Fruit fly (Drosophila melanogaster) whole organism, pupa: ENCODE data around the gene Pcyt2.

ENCODE experiments used
- CG10348 ChIP-seq: fragments of 200-800 bp; sonication (Bioruptor generic); IDR thresholded peaks from 2 replicates; pipeline ENCODE4 v1.3.6; 2022; ENCODE audit warnings: missing biosample characterization, missing genetic modification characterization
- CG12605 ChIP-seq: fragments of 200-800 bp; sonication (Bioruptor generic); IDR thresholded peaks from 2 replicates; pipeline ENCODE4 v1.3.6; 2022; ENCODE audit warnings: missing biosample characterization, missing genetic modification characterization
- CG13204 ChIP-seq: fragments of 200-800 bp; sonication (Bioruptor generic); optimal IDR thresholded peaks from 2 replicates; lab custom pipeline; 2018; ENCODE audit warnings: missing biosample characterization, mild to moderate bottlenecking, missing genetic modification characterization, moderate library complexity
- CG14655 ChIP-seq: fragments of 200-800 bp; sonication (Bioruptor generic); optimal IDR thresholded peaks from 3 replicates; lab custom pipeline; 2017; ENCODE audit warnings: mild to moderate bottlenecking, missing biosample characterization, missing genetic modification reagents, missing genetic modification characterization
- CG15710 ChIP-seq: fragments of 200-800 bp; sonication (Bioruptor generic); optimal IDR thresholded peaks from 2 replicates; lab custom pipeline; 2018; ENCODE audit warnings: missing biosample characterization, mild to moderate bottlenecking, missing genetic modification characterization, moderate library complexity
- CG17806 ChIP-seq: fragments of 200-800 bp; sonication (Bioruptor generic); optimal IDR thresholded peaks from 2 replicates; lab custom pipeline; 2018; ENCODE audit warnings: missing biosample characterization, mild to moderate bottlenecking, missing genetic modification characterization, moderate library complexity
- CG32121 ChIP-seq: fragments of 200-800 bp; sonication (Bioruptor generic); IDR thresholded peaks from 2 replicates; pipeline ENCODE4 v1.3.6; 2022; ENCODE audit warnings: missing biosample characterization, missing genetic modification characterization
- CG34367 ChIP-seq: fragments of 200-800 bp; sonication (Bioruptor generic); optimal IDR thresholded peaks from 2 replicates; lab custom pipeline; 2018; ENCODE audit warnings: missing biosample characterization, mild to moderate bottlenecking, missing genetic modification characterization
- CG4496 ChIP-seq: fragments of 200-800 bp; sonication (Bioruptor generic); IDR thresholded peaks from 3 replicates; pipeline ENCODE4 v1.3.6; 2022; ENCODE audit warnings: missing biosample characterization, missing genetic modification characterization
- CG8159 ChIP-seq: fragments of 200-800 bp; sonication (Bioruptor generic); optimal IDR thresholded peaks from 3 replicates; lab custom pipeline; 2018; ENCODE audit warnings: missing biosample characterization, mild to moderate bottlenecking, missing genetic modification characterization, moderate library complexity
- CG8301 ChIP-seq: fragments of 200-800 bp; sonication (Bioruptor generic); optimal IDR thresholded peaks from 2 replicates; lab custom pipeline; 2018; ENCODE audit warnings: missing biosample characterization, mild to moderate bottlenecking, missing genetic modification characterization
- CG9948 ChIP-seq: fragments of 200-800 bp; sonication (Bioruptor generic); optimal IDR thresholded peaks from 2 replicates; lab custom pipeline; 2018; ENCODE audit warnings: missing biosample characterization, mild to moderate bottlenecking, missing genetic modification characterization, moderate library complexity
- D1 ChIP-seq: fragments of 200-800 bp; sonication (Bioruptor generic); optimal IDR thresholded peaks from 2 replicates; lab custom pipeline; 2018; ENCODE audit warnings: missing biosample characterization, mild to moderate bottlenecking, missing genetic modification characterization, moderate library complexity
- EcR ChIP-seq: fragments of 200-800 bp; sonication (Bioruptor generic); optimal IDR thresholded peaks from 3 replicates; lab custom pipeline; 2019; ENCODE audit warnings: missing biosample characterization, missing genetic modification characterization, mild to moderate bottlenecking, moderate library complexity, missing genetic modification reagents
- Ets98B ChIP-seq: fragments of 200-800 bp; sonication (Bioruptor generic); IDR thresholded peaks from 2 replicates; pipeline ENCODE4 v1.3.6; 2022; ENCODE audit warnings: missing biosample characterization, missing genetic modification characterization
- Pif1A ChIP-seq: fragments of 200-800 bp; sonication (Bioruptor generic); optimal IDR thresholded peaks from 3 replicates; lab custom pipeline; 2016; ENCODE audit warnings: missing biosample characterization, missing genetic modification characterization
- Pif1B ChIP-seq: fragments of 200-800 bp; sonication (Bioruptor generic); optimal IDR thresholded peaks from 3 replicates; lab custom pipeline; 2016; ENCODE audit warnings: missing biosample characterization, missing genetic modification characterization
- Snoo ChIP-seq: fragments of 200-800 bp; sonication (Bioruptor generic); optimal IDR thresholded peaks from 3 replicates; lab custom pipeline; 2017; ENCODE audit warnings: missing biosample characterization, mild to moderate bottlenecking, missing genetic modification characterization, inconsistent platforms
- fd96Ca ChIP-seq: fragments of 200-800 bp; sonication (Bioruptor generic); IDR thresholded peaks from 3 replicates; pipeline ENCODE4 v1.3.6; 2022; ENCODE audit warnings: missing biosample characterization, missing genetic modification characterization
- gl ChIP-seq: fragments of 200-800 bp; sonication (Bioruptor generic); optimal IDR thresholded peaks from 2 replicates; lab custom pipeline; 2018; ENCODE audit warnings: missing biosample characterization, mild to moderate bottlenecking, missing genetic modification characterization
- rn ChIP-seq: fragments of 200-800 bp; sonication (Bioruptor generic); IDR thresholded peaks from 2 replicates; pipeline ENCODE4 v1.3.6; 2022; ENCODE audit warnings: missing biosample characterization, missing genetic modification characterization

Pcyt2 gene

DNA sequence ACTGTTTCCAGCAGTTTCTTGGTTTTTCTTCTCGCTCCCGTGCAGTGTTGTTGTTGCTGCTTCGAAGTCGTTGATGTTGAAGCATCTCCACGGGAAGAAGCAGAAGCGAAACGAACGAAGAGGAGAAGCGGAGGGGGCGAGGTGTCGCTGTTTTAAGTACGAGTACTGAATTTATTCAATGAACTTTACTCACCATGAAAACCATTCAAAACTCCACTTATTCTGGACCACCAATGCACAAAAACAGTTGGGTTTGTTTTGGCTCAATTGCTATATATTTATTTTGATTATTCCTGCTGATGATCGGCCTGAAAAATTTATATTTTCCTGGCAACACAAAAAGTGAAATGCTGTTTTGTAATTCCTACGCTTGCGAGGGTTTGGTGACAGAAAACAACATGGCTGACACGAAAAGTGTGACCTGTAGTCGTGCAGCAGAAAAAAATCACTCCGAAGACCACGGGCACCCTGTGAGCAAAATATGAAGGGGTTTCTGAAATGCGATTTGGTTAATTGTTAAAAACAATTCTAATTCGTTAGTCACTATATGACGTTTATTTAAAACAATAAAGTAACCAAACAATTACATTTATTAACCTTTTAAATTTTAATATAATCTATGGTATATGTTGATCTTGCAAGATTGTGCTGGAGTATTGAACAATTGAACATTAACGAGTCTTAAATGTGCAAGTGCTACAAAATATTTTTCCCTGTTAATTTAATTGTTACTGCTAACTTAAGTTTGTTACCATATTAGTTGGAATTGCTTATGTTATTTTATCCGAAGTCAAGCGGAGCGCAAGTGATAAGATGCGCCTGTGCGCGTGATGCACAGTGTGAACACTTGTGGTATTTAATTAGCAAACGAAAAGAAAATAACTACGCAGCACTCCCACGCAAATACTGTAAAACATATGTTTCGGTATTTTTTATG is 15.2 kb downstream of the Pcyt2 start, which contains the start of gene CG7879:
TSS of gene CG7879 (minus strand) at position 384 of the 937 bp plus-strand sequence.
- no peak for TF ChIP-seq CG34367 (tag; lab: Kevin White, UChicago)
- TF ChIP-seq EcR (GFP tag; lab: Kevin White, UChicago) = peak; percentile 55
- no peak for TF ChIP-seq CG14655
- 0 out of 3 replicates have a peak, but pooled peaks have one; percentile 17 for TF ChIP-seq CG4496 (GFP tag; lab: Robert Waterston, UW)
- peak; percentile 46 for TF ChIP-seq Pif1B (GFP tag; lab: Kevin White, UChicago)
- peak; percentile 25 for TF ChIP-seq CG8159
- no peak for TF ChIP-seq CG8301 (tag; lab: Kevin White, UChicago)
- TF ChIP-seq CG15710 = peak; percentile 18
- peak; percentile 34; the same call in 1 of the 3 replicates for TF ChIP-seq fd96Ca
- no peak for TF ChIP-seq Pif1A (GFP tag; lab: Kevin White, UChicago)
- TF ChIP-seq, all 21 proteins: peak for 6

- peak; percentile 75 for TF ChIP-seq EcR (GFP tag; lab: Kevin White, UChicago)
- TF ChIP-seq CG15710 = no peak
Measured at dm6 chr3L:1569162-1569965, 16.1 kb downstream of the Pcyt2 start, which contains the start of gene Tmep. TSS of gene Tmep (plus strand) at chr3L:1569181.

- TF ChIP-seq Pif1A (GFP tag; lab: Kevin White, UChicago) (no peak), rn (GFP tag; lab: Robert Waterston, UW) (no peak), CG8159 (no peak), CG34367 (tag; lab: Kevin White, UChicago) (no peak), Ets98B (no peak), CG17806 (tag; lab: Kevin White, UChicago) (no peak), CG32121 (GFP tag; lab: Robert Waterston, UW) (0 out of 2 replicates have a peak, but pooled peaks have one; percentile 28), EcR (GFP tag; lab: Kevin White, UChicago) (peak; percentile 44), CG12605 (peak; percentile 64), CG10348 (GFP tag; lab: Robert Waterston, UW) (no peak), Snoo (tag; lab: Kevin White, UChicago) (no peak)
Measured at dm6 chr3L:1569966-1570276, 16.6 kb downstream of the Pcyt2 start.

- TF ChIP-seq CG12605 (no peak), gl (tag; lab: Kevin White, UChicago) (no peak), D1 (no peak), CG34367 (tag; lab: Kevin White, UChicago) (no peak), CG17806 (tag; lab: Kevin White, UChicago) (no peak), rn (GFP tag; lab: Robert Waterston, UW) (no peak), fd96Ca (no peak), Pif1A (GFP tag; lab: Kevin White, UChicago) (no peak), CG8159 (no peak), CG4496 (GFP tag; lab: Robert Waterston, UW) (no peak), CG14655 (no peak), CG8301 (tag; lab: Kevin White, UChicago) (no peak), CG32121 (GFP tag; lab: Robert Waterston, UW) (no peak), Ets98B (no peak), EcR (GFP tag; lab: Kevin White, UChicago) (no peak), Snoo (tag; lab: Kevin White, UChicago) (no peak), CG10348 (GFP tag; lab: Robert Waterston, UW) (no peak), CG13204 (GFP tag; lab: Kevin White, UChicago) (no peak), Pif1B (GFP tag; lab: Kevin White, UChicago) (no peak)
Measured at dm6 chr3L:1571077-1571476, 17.8 kb downstream of the Pcyt2 start.

dm6 chr3L:1573191-1573590 is 19.9 kb downstream of the Pcyt2 start:
- TF ChIP-seq Ets98B (no peak), Pif1A (GFP tag; lab: Kevin White, UChicago) (no peak), CG9948 (tag; lab: Kevin White, UChicago) (no peak)

dm6 chr3L:1575731-1576376 is 22.6 kb downstream of the Pcyt2 start:
- TF ChIP-seq Snoo (tag; lab: Kevin White, UChicago) (no peak), gl (tag; lab: Kevin White, UChicago) (no peak), CG32121 (GFP tag; lab: Robert Waterston, UW) (0 out of 2 replicates have a peak, but pooled peaks have one; percentile 32), CG4496 (GFP tag; lab: Robert Waterston, UW) (no peak), D1 (no peak), CG8159 (peak; percentile 8), Pif1A (GFP tag; lab: Kevin White, UChicago) (peak; percentile 22), CG34367 (tag; lab: Kevin White, UChicago) (no peak), CG13204 (GFP tag; lab: Kevin White, UChicago) (no peak), CG10348 (GFP tag; lab: Robert Waterston, UW) (no peak), CG15710 (no peak), CG8301 (tag; lab: Kevin White, UChicago) (no peak), CG12605 (no peak)
